Worm (Caenorhabditis elegans): ENCODE data around the gene F19B10.4.

The F19B10.4 gene

DNA sequence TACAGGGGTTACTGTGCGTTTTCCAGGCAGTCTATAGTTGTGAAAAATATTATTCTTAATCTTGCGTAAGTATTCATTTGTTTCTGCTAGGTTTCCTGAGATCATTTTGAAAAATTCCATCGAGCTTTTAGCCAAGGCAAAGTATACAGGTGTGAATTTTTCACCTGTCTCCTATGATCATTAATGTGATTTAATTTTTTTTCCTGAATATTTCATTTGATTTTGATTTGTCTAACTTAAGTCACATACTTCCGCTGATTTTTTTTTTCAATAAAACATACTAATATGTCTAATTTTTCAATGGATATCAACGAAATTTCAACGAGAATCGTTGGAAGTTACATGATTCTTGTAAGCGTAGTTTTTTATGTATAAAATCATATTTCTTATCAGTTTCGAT is 45.4 kb downstream of the F19B10.4 start, which contains the start of gene srx-108:
srx-108 (plus strand) TSS at position 301 of the 400 bp plus-strand sequence.
- TF ChIP-seq blmp-1 (tag; optimal IDR thresholded peaks at IDR 0.05; ENCODE audit: insufficient read depth) = no peak
- TF ChIP-seq lsy-2 (tag; optimal IDR thresholded peaks at IDR 0.05) = no peak
- TF ChIP-seq nhr-12 (tag; optimal IDR thresholded peaks at IDR 0.05) = no peak
- TF ChIP-seq mbf-1 (tag; optimal IDR thresholded peaks at IDR 0.05) = no peak
- TF ChIP-seq nhr-21 (tag; optimal IDR thresholded peaks at IDR 0.05) = no peak
- TF ChIP-seq nhr-10 (tag; optimal IDR thresholded peaks at IDR 0.05) = no peak
- no peak for TF ChIP-seq nhr-77 (tag; optimal IDR thresholded peaks at IDR 0.05)
- no peak for TF ChIP-seq aly-2 (tag; optimal IDR thresholded peaks at IDR 0.05)
- no peak for TF ChIP-seq elt-3 (tag; optimal IDR thresholded peaks at IDR 0.05)
- no peak for TF ChIP-seq sma-3 (GFP tag; optimal IDR thresholded peaks at IDR 0.05)
- no peak for TF ChIP-seq C34F6.9 (tag; optimal IDR thresholded peaks at IDR 0.05)
- TF ChIP-seq skn-1 (tag; optimal IDR thresholded peaks at IDR 0.05) = no peak
- TF ChIP-seq unc-55 (GFP tag; optimal IDR thresholded peaks at IDR 0.05) = no peak
- TF ChIP-seq mab-5 (tag; optimal IDR thresholded peaks at IDR 0.05) = no peak
- TF ChIP-seq nhr-23 (tag; optimal IDR thresholded peaks at IDR 0.05) = no peak

DNA sequence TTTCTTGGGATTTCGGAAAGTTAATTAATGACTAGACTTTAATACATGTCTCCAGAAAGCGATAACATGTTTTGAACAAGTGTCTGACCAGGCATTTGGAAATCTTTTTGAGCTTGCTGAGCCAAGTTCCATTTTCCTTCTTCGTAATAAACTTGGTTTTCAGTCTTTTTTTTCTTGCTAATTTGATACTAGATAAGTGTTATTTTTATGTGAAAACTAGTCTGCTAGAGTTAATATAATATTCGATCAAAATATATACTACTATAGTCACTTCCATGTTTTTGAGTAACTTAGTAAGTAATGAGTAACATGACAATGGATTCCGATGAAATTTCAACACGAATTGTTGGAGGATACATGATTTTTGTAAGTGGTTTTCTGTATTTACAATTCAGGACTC is 49.4 kb downstream of the F19B10.4 start, which contains the start of gene srx-110:
srx-110 (plus strand) TSS at position 301 of the 400 bp plus-strand sequence.
- TF ChIP-seq crh-2 (tag; optimal IDR thresholded peaks at IDR 0.05) = no peak
- no peak for TF ChIP-seq F13H6.1 (tag; optimal IDR thresholded peaks at IDR 0.05)
- no peak for TF ChIP-seq sma-3 (GFP tag; optimal IDR thresholded peaks at IDR 0.05)
- TF ChIP-seq alr-1 (tag; optimal IDR thresholded peaks at IDR 0.05) = no peak
- TF ChIP-seq sma-9 (GFP tag; optimal IDR thresholded peaks at IDR 0.05) = no peak
- no peak for TF ChIP-seq sma-9 (tag; optimal IDR thresholded peaks at IDR 0.05)
- TF ChIP-seq ztf-11 (tag; optimal IDR thresholded peaks at IDR 0.05) = no peak
- TF ChIP-seq elt-3 (tag; optimal IDR thresholded peaks at IDR 0.05) = no peak
- TF ChIP-seq unc-55 (GFP tag; optimal IDR thresholded peaks at IDR 0.05) = no peak
- no peak for TF ChIP-seq ztf-4 (tag; optimal IDR thresholded peaks at IDR 0.05)
- TF ChIP-seq gmeb-1 (tag; optimal IDR thresholded peaks at IDR 0.05) = no peak
- TF ChIP-seq dmd-4 (tag; optimal IDR thresholded peaks at IDR 0.05) = no peak
- no peak for TF ChIP-seq nhr-25 (tag; optimal IDR thresholded peaks at IDR 0.05)

DNA sequence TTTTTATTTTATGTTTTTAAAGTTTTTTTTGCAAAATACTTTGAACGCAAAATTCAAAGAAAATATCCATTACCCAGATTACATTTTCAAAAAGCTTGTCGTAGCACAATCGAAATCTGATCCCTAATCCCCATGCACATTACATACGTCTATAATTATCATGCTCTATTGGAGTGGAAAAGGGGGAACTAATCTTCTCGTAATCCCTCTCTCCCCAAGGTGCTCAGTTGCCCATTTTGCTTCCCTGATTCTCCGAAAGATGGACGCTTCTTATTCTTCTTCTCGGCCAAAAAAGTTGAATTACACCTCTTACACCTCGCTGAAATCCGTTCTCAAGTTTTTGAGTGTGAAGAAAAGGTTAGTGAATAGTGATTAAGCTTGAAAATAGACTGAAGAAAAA is 51.2 kb downstream of the F19B10.4 start, which contains the start of gene fbxc-53:
fbxc-53 (plus strand) TSS at position 245 of the 400 bp plus-strand sequence.
- no peak for TF ChIP-seq nhr-23 (tag; optimal IDR thresholded peaks at IDR 0.05)
- TF ChIP-seq nhr-21 (tag; optimal IDR thresholded peaks at IDR 0.05) = no peak
- TF ChIP-seq C34F6.9 (tag; optimal IDR thresholded peaks at IDR 0.05) = no peak
- no peak for TF ChIP-seq ama-1 (optimal IDR thresholded peaks at IDR 0.05)
- no peak for TF ChIP-seq lin-39 (tag; optimal IDR thresholded peaks at IDR 0.05)
- no peak for TF ChIP-seq skn-1 (tag; optimal IDR thresholded peaks at IDR 0.05)
- TF ChIP-seq nhr-12 (tag; optimal IDR thresholded peaks at IDR 0.05) = no peak
- no peak for TF ChIP-seq nhr-25 (tag; optimal IDR thresholded peaks at IDR 0.05)
- TF ChIP-seq elt-1 (tag; optimal IDR thresholded peaks at IDR 0.05) = no peak
- TF ChIP-seq snpc-4 (tag; optimal IDR thresholded peaks at IDR 0.05) = no peak
- no peak for TF ChIP-seq mbf-1 (tag; optimal IDR thresholded peaks at IDR 0.05)
- TF ChIP-seq fos-1 (tag; optimal IDR thresholded peaks at IDR 0.05) = no peak

Data from whole organism, L2 larva.